Worm (Caenorhabditis elegans) whole organism, late embryonic: ENCODE data around the gene taco-1.

ENCODE experiments used
- F13H6.1 ChIP-seq: sonication (generic microtip); optimal IDR thresholded peaks from 2 replicates; lab custom pipeline; 2016; ENCODE audit warnings: missing genetic modification characterization, missing compliant biosample characterization
- ceh-14 ChIP-seq: sonication (generic microtip); optimal IDR thresholded peaks from 2 replicates; lab custom pipeline; 2016; ENCODE audit warnings: missing genotype, missing genetic modification characterization, missing compliant biosample characterization
- ceh-6 ChIP-seq: fragments of 200-800 bp; sonication (Bioruptor generic); optimal IDR thresholded peaks from 2 replicates; lab custom pipeline; 2018; ENCODE audit warnings: mild to moderate bottlenecking, missing genetic modification characterization, missing compliant biosample characterization
- nhr-11 ChIP-seq: fragments of 150-350 bp; optimal IDR thresholded peaks from 2 replicates; lab custom pipeline; 2014; ENCODE audit warnings: missing biosample characterization, missing genetic modification characterization
- pqm-1 ChIP-seq: sonication (generic microtip); optimal IDR thresholded peaks from 2 replicates; lab custom pipeline; 2016; ENCODE audit warnings: missing genetic modification characterization, missing compliant biosample characterization
- zip-5 ChIP-seq: sonication (generic microtip); optimal IDR thresholded peaks from 2 replicates; lab custom pipeline; 2016; ENCODE audit warnings: missing genetic modification characterization, missing compliant biosample characterization
- ztf-16 ChIP-seq: sonication (generic microtip); optimal IDR thresholded peaks from 2 replicates; lab custom pipeline; 2017; ENCODE audit warnings: missing genetic modification characterization, missing compliant biosample characterization

- TF ChIP-seq nhr-11 (no peak), pqm-1 (no peak), zip-5 (tag; lab: Kevin White, UChicago) (no peak), ceh-14 (no peak), F13H6.1 (no peak), ztf-16 (tag; lab: Kevin White, UChicago) (no peak), ceh-6 (no peak)
These were observed at the start of gene taco-1 for ce11 chrIII:283817-284216.
